Fruit fly (Drosophila melanogaster) whole organism, embryonic: Measurements from ENCODE around the gene Arv1.

Experiments
- Bgb ChIP-seq: fragments of 200-800 bp; sonication (Bioruptor generic); IDR thresholded peaks from 2 replicates; pipeline ENCODE4 v1.3.6; 2022; ENCODE audit warnings: missing biosample characterization, missing genetic modification characterization; ENCODE audit not compliant: partially characterized antibody
- BtbVII ChIP-seq: fragments of 200-800 bp; sonication (Bioruptor generic); optimal IDR thresholded peaks from 3 replicates; lab custom pipeline; 2017; ENCODE audit warnings: missing biosample characterization, mild to moderate bottlenecking, missing genetic modification characterization
- CG10654 ChIP-seq: fragments of 200-800 bp; sonication (Bioruptor generic); optimal IDR thresholded peaks from 2 replicates; lab custom pipeline; 2016; ENCODE audit warnings: missing biosample characterization, missing genetic modification characterization
- CG12071 ChIP-seq: fragments of 200-800 bp; sonication (Bioruptor generic); optimal IDR thresholded peaks from 3 replicates; lab custom pipeline; 2018; ENCODE audit warnings: missing biosample characterization, mild to moderate bottlenecking, missing genetic modification characterization
- CG13296 ChIP-seq: fragments of 200-800 bp; sonication (Bioruptor generic); optimal IDR thresholded peaks from 3 replicates; lab custom pipeline; 2018; ENCODE audit warnings: missing biosample characterization, mild to moderate bottlenecking, missing genetic modification characterization
- CG14441 ChIP-seq: fragments of 200-800 bp; sonication (Bioruptor generic); IDR thresholded peaks from 2 replicates; pipeline ENCODE4 v1.3.6; 2022; ENCODE audit warnings: missing biosample characterization, missing genetic modification characterization
- CG15011 ChIP-seq: fragments of 200-800 bp; sonication (Bioruptor generic); optimal IDR thresholded peaks from 3 replicates; lab custom pipeline; 2018; ENCODE audit warnings: missing biosample characterization, mild to moderate bottlenecking, missing genetic modification characterization
- CG17361 ChIP-seq: fragments of 200-800 bp; sonication (Bioruptor generic); IDR thresholded peaks from 3 replicates; pipeline ENCODE4 v1.3.6; 2022; ENCODE audit warnings: missing biosample characterization, missing genetic modification characterization
- CG17912 ChIP-seq: fragments of 200-800 bp; sonication (Bioruptor generic); optimal IDR thresholded peaks from 2 replicates; lab custom pipeline; 2018; ENCODE audit warnings: missing biosample characterization, mild to moderate bottlenecking, missing genetic modification characterization
- CG18262 ChIP-seq: fragments of 200-800 bp; optimal IDR thresholded peaks from 3 replicates; lab custom pipeline; 2019; ENCODE audit warnings: missing biosample characterization, mild to moderate bottlenecking, missing genetic modification characterization, moderate library complexity
- CG2129 ChIP-seq: fragments of 200-800 bp; sonication (Bioruptor generic); IDR thresholded peaks from 2 replicates; pipeline ENCODE4 v1.3.6; 2022; ENCODE audit warnings: missing biosample characterization, missing genetic modification characterization; ENCODE audit not compliant: partially characterized antibody
- CG2202 ChIP-seq: fragments of 200-800 bp; sonication (Bioruptor generic); optimal IDR thresholded peaks from 2 replicates; lab custom pipeline; 2018; ENCODE audit warnings: missing biosample characterization, mild to moderate bottlenecking, missing genetic modification characterization
- CG2712 ChIP-seq: fragments of 200-800 bp; optimal IDR thresholded peaks from 3 replicates; lab custom pipeline; 2019; ENCODE audit warnings: missing biosample characterization, mild to moderate bottlenecking, missing genetic modification characterization, moderate library complexity
- CG2889 ChIP-seq: fragments of 200-800 bp; sonication (Bioruptor generic); IDR thresholded peaks from 3 replicates; pipeline ENCODE4 v1.3.6; 2022; ENCODE audit warnings: missing biosample characterization, missing genetic modification characterization
- CG32772 ChIP-seq: fragments of 200-800 bp; sonication (Bioruptor generic); IDR thresholded peaks from 2 replicates; pipeline ENCODE4 v1.3.6; 2022; ENCODE audit warnings: missing biosample characterization, missing genetic modification characterization
- CG4617 ChIP-seq: fragments of 200-800 bp; sonication (Bioruptor generic); optimal IDR thresholded peaks from 3 replicates; lab custom pipeline; 2016; ENCODE audit warnings: missing biosample characterization, missing genetic modification characterization, borderline replicate concordance
- CG4707 ChIP-seq: fragments of 200-800 bp; sonication (Bioruptor generic); optimal IDR thresholded peaks from 2 replicates; lab custom pipeline; 2018; ENCODE audit warnings: missing biosample characterization, mild to moderate bottlenecking, missing genetic modification characterization, moderate library complexity
- CG7372 ChIP-seq: fragments of 200-800 bp; sonication (Bioruptor generic); IDR thresholded peaks from 2 replicates; pipeline ENCODE4 v1.3.6; 2022; ENCODE audit warnings: missing biosample characterization, missing genetic modification characterization
- CG7928 ChIP-seq: fragments of 200-800 bp; sonication (Bioruptor generic); optimal IDR thresholded peaks from 2 replicates; lab custom pipeline; 2017; ENCODE audit warnings: missing biosample characterization, mild to moderate bottlenecking, missing genetic modification characterization
- CG7963 ChIP-seq: fragments of 200-800 bp; sonication (Bioruptor generic); IDR thresholded peaks from 3 replicates; pipeline ENCODE4 v1.3.6; 2022; ENCODE audit warnings: missing biosample characterization, missing genetic modification characterization; ENCODE audit not compliant: partially characterized antibody
- CG8359 ChIP-seq: fragments of 200-800 bp; sonication (Bioruptor generic); optimal IDR thresholded peaks from 2 replicates; lab custom pipeline; 2017; ENCODE audit warnings: missing biosample characterization, mild to moderate bottlenecking, missing genetic modification characterization, borderline replicate concordance
- CG8388 ChIP-seq: fragments of 200-800 bp; sonication (Bioruptor generic); optimal IDR thresholded peaks from 2 replicates; lab custom pipeline; 2019; ENCODE audit warnings: missing biosample characterization, mild to moderate bottlenecking, missing genetic modification characterization, moderate library complexity
- CG9727 ChIP-seq: fragments of 200-800 bp; sonication (Bioruptor generic); optimal IDR thresholded peaks from 3 replicates; lab custom pipeline; 2017; ENCODE audit warnings: missing biosample characterization, mild to moderate bottlenecking, missing genetic modification characterization
- CrebB ChIP-seq: fragments of 200-800 bp; sonication (Bioruptor generic); optimal IDR thresholded peaks from 3 replicates; lab custom pipeline; 2018; ENCODE audit warnings: missing biosample characterization, mild to moderate bottlenecking, missing genetic modification characterization
- Dbx ChIP-seq: fragments of 200-800 bp; sonication (Bioruptor generic); IDR thresholded peaks from 3 replicates; pipeline ENCODE4 v1.3.6; 2022; ENCODE audit warnings: missing biosample characterization, missing genetic modification characterization
- Dref ChIP-seq: fragments of 200-800 bp; sonication (Bioruptor generic); IDR thresholded peaks from 2 replicates; pipeline ENCODE4 v1.3.6; 2022; ENCODE audit warnings: missing biosample characterization, missing genetic modification characterization
- Fer3 ChIP-seq: fragments of 200-800 bp; sonication (Bioruptor generic); optimal IDR thresholded peaks from 2 replicates; lab custom pipeline; 2018; ENCODE audit warnings: missing biosample characterization, mild to moderate bottlenecking, missing genetic modification characterization, moderate library complexity
- Gsc ChIP-seq: fragments of 200-800 bp; sonication (Bioruptor generic); IDR thresholded peaks from 2 replicates; pipeline ENCODE4 v1.3.6; 2022; ENCODE audit warnings: missing biosample characterization, missing genetic modification characterization
- Hr51 ChIP-seq, 2 experiments: fragments of 200-800 bp; sonication (Bioruptor generic); optimal IDR thresholded peaks; 2 replicates in 1 of 2; 3 replicates in 1 of 2; lab custom pipeline; 2016 to 2018; ENCODE audit warnings: missing biosample characterization in 2 of 2, missing genetic modification characterization in 2 of 2, mild to moderate bottlenecking in 1 of 2, moderate library complexity in 1 of 2
- Lim3 ChIP-seq: fragments of 200-800 bp; sonication (Bioruptor generic); IDR thresholded peaks from 2 replicates; pipeline ENCODE4 v1.3.6; 2022; ENCODE audit warnings: missing biosample characterization, missing genetic modification characterization
- Meics ChIP-seq: fragments of 200-800 bp; sonication (Bioruptor generic); optimal IDR thresholded peaks from 2 replicates; lab custom pipeline; 2017; ENCODE audit warnings: missing biosample characterization, mild to moderate bottlenecking, missing genetic modification characterization
- Scr ChIP-seq: fragments of 200-800 bp; sonication (Bioruptor generic); IDR thresholded peaks from 2 replicates; pipeline ENCODE4 v1.3.6; 2022; ENCODE audit warnings: missing biosample characterization, missing genetic modification characterization; ENCODE audit not compliant: partially characterized antibody
- Sox102F ChIP-seq: fragments of 200-800 bp; sonication (Bioruptor generic); optimal IDR thresholded peaks from 2 replicates; lab custom pipeline; 2018; ENCODE audit warnings: missing biosample characterization, mild to moderate bottlenecking, missing genetic modification characterization, moderate library complexity
- bcd ChIP-seq: fragments of 200-800 bp; sonication (Bioruptor generic); optimal IDR thresholded peaks from 2 replicates; lab custom pipeline; 2017; ENCODE audit warnings: missing biosample characterization, mild to moderate bottlenecking, missing genetic modification characterization
- crc ChIP-seq: fragments of 200-800 bp; sonication (Bioruptor generic); optimal IDR thresholded peaks from 2 replicates; lab custom pipeline; 2016; ENCODE audit warnings: missing biosample characterization, missing genetic modification characterization
- crol ChIP-seq: fragments of 200-800 bp; sonication (Bioruptor generic); IDR thresholded peaks from 2 replicates; pipeline ENCODE4 v1.3.6; 2022; ENCODE audit warnings: missing biosample characterization, missing genetic modification characterization
- gsb-n ChIP-seq: fragments of 200-800 bp; sonication (Bioruptor generic); optimal IDR thresholded peaks from 3 replicates; lab custom pipeline; 2018; ENCODE audit warnings: missing biosample characterization, mild to moderate bottlenecking, missing genetic modification characterization
- gt ChIP-seq: fragments of 200-800 bp; sonication (Bioruptor generic); IDR thresholded peaks from 2 replicates; pipeline ENCODE4 v1.3.6; 2022; ENCODE audit warnings: missing biosample characterization, missing genetic modification characterization
- jigr1 ChIP-seq: fragments of 200-800 bp; sonication (Bioruptor generic); IDR thresholded peaks from 3 replicates; pipeline ENCODE4 v1.3.6; 2022; ENCODE audit warnings: missing biosample characterization, missing genetic modification characterization
- luna ChIP-seq: fragments of 200-800 bp; sonication (Bioruptor generic); optimal IDR thresholded peaks from 2 replicates; lab custom pipeline; 2016; ENCODE audit warnings: missing biosample characterization, missing genetic modification characterization
- mld ChIP-seq: fragments of 200-800 bp; sonication (Bioruptor generic); IDR thresholded peaks from 3 replicates; pipeline ENCODE4 v1.3.6; 2022; ENCODE audit warnings: missing biosample characterization, missing genetic modification characterization; ENCODE audit not compliant: partially characterized antibody
- nerfin-1 ChIP-seq: fragments of 200-800 bp; sonication (Bioruptor generic); optimal IDR thresholded peaks from 3 replicates; lab custom pipeline; 2019; ENCODE audit warnings: missing biosample characterization, mild to moderate bottlenecking, missing genetic modification characterization, moderate library complexity
- p53 ChIP-seq: fragments of 200-800 bp; sonication (Bioruptor generic); optimal IDR thresholded peaks from 2 replicates; lab custom pipeline; 2016; ENCODE audit warnings: missing biosample characterization, missing genetic modification characterization
- pb ChIP-seq: fragments of 200-800 bp; sonication (Bioruptor generic); optimal IDR thresholded peaks from 3 replicates; lab custom pipeline; 2016; ENCODE audit warnings: missing biosample characterization, missing genetic modification characterization
- ro ChIP-seq: fragments of 200-800 bp; sonication (Bioruptor generic); IDR thresholded peaks from 2 replicates; pipeline ENCODE4 v1.3.6; 2022; ENCODE audit warnings: missing biosample characterization, missing genetic modification characterization
- slp2 ChIP-seq: fragments of 200-800 bp; sonication (Bioruptor generic); optimal IDR thresholded peaks from 2 replicates; lab custom pipeline; 2016; ENCODE audit warnings: missing biosample characterization, missing genetic modification characterization
- sob ChIP-seq: fragments of 200-800 bp; sonication (Bioruptor generic); IDR thresholded peaks from 2 replicates; pipeline ENCODE4 v1.3.6; 2022; ENCODE audit warnings: missing biosample characterization, missing genetic modification characterization
- sr ChIP-seq: fragments of 200-800 bp; sonication (Bioruptor generic); IDR thresholded peaks from 3 replicates; pipeline ENCODE4 v1.3.6; 2022; ENCODE audit warnings: missing biosample characterization, missing genetic modification characterization
- tio ChIP-seq: fragments of 200-800 bp; sonication (Bioruptor generic); optimal IDR thresholded peaks from 2 replicates; lab custom pipeline; 2017; ENCODE audit warnings: missing biosample characterization, missing genetic modification characterization, inconsistent platforms
- trem ChIP-seq: fragments of 200-800 bp; optimal IDR thresholded peaks from 3 replicates; lab custom pipeline; 2019; ENCODE audit warnings: missing biosample characterization, mild to moderate bottlenecking, missing genetic modification characterization, moderate library complexity
- twi ChIP-seq: fragments of 200-800 bp; optimal IDR thresholded peaks from 2 replicates; lab custom pipeline; 2019; ENCODE audit warnings: missing biosample characterization, mild to moderate bottlenecking, missing genetic modification characterization, moderate library complexity

Gene Arv1

dm6 chr3L:21483837-21484236 lies 45.3 kb downstream of the Arv1 start (continued):
- no peak for TF ChIP-seq pb (GFP tag; lab: Kevin White, UChicago)
- TF ChIP-seq CG8359 (GFP tag; lab: Kevin White, UChicago): no peak
- no peak for TF ChIP-seq sr
- no peak for TF ChIP-seq CG8388 (GFP tag; lab: Kevin White, UChicago)
- no peak for TF ChIP-seq nerfin-1 (tag; lab: Kevin White, UChicago)
- peak in 1 of 2 experiments; percentile 25 for TF ChIP-seq Hr51 (GFP tag; optimal IDR thresholded peaks at IDR 0.05; lab: Kevin White, UChicago)
- no peak for TF ChIP-seq slp2
- TF ChIP-seq CG17912: peak; percentile 54
- no peak for TF ChIP-seq CG2202 (tag; lab: Kevin White, UChicago)
- TF ChIP-seq CG7928 (GFP tag; lab: Kevin White, UChicago): no peak
- no peak for TF ChIP-seq Meics (GFP tag; lab: Kevin White, UChicago)
- TF ChIP-seq gsb-n (tag; lab: Kevin White, UChicago): no peak
- no peak for TF ChIP-seq twi (tag; lab: Kevin White, UChicago)
- TF ChIP-seq Gsc: no peak
- peak; percentile 40; the same call in 1 of the 3 replicates for TF ChIP-seq CG17361 (GFP tag; lab: Robert Waterston, UW)
- no peak for TF ChIP-seq sob (GFP tag; lab: Robert Waterston, UW)
- no peak for TF ChIP-seq CG2129 (GFP tag; lab: Robert Waterston, UW)
- TF ChIP-seq bcd (GFP tag; lab: Kevin White, UChicago): no peak
- no peak for TF ChIP-seq Sox102F (GFP tag; lab: Kevin White, UChicago)
- TF ChIP-seq gt: no peak
- TF ChIP-seq trem: peak; percentile 95
- TF ChIP-seq CG2889 (GFP tag; lab: Robert Waterston, UW): no peak
- TF ChIP-seq Scr (GFP tag; lab: Robert Waterston, UW): 0 out of 2 replicates have a peak, but pooled peaks have one; percentile 22
- no peak for TF ChIP-seq BtbVII (GFP tag; lab: Kevin White, UChicago)
- TF ChIP-seq CG14441 (GFP tag; lab: Robert Waterston, UW): no peak
- TF ChIP-seq CG12071 (GFP tag; lab: Kevin White, UChicago): no peak
- no peak for TF ChIP-seq CrebB (tag; lab: Kevin White, UChicago)
- TF ChIP-seq Fer3 (tag; lab: Kevin White, UChicago): no peak
- TF ChIP-seq crol (GFP tag; lab: Robert Waterston, UW): no peak
- no peak for TF ChIP-seq CG18262 (tag; lab: Kevin White, UChicago)
- TF ChIP-seq Bgb: peak; percentile 52; the same call in 1 of the 2 replicates
- no peak for TF ChIP-seq CG13296 (GFP tag; lab: Kevin White, UChicago)
- no peak for TF ChIP-seq CG7372 (GFP tag; lab: Robert Waterston, UW)
- TF ChIP-seq CG9727 (GFP tag; lab: Kevin White, UChicago): no peak
- no peak for TF ChIP-seq jigr1 (GFP tag; lab: Robert Waterston, UW)
- TF ChIP-seq CG15011 (GFP tag; lab: Kevin White, UChicago): no peak
- peak; percentile 47 for TF ChIP-seq CG2712 (tag; lab: Kevin White, UChicago)
- no peak for TF ChIP-seq Dref (GFP tag; lab: Robert Waterston, UW)
- TF ChIP-seq CG4617 (GFP tag; lab: Kevin White, UChicago): no peak
- no peak for TF ChIP-seq CG32772 (GFP tag; lab: Robert Waterston, UW)
- no peak for TF ChIP-seq tio (GFP tag; lab: Kevin White, UChicago)
- peak; percentile 13 for TF ChIP-seq CG10654
- TF ChIP-seq mld: no peak
- TF ChIP-seq CG7963 (GFP tag; lab: Robert Waterston, UW): no peak
- TF ChIP-seq luna (GFP tag; lab: Kevin White, UChicago): no peak
- no peak for TF ChIP-seq ro
- TF ChIP-seq Lim3 (GFP tag; lab: Robert Waterston, UW): no peak
- TF ChIP-seq crc: no peak
- no peak for TF ChIP-seq CG4707 (GFP tag; lab: Kevin White, UChicago)
- TF ChIP-seq Dbx (GFP tag; lab: Robert Waterston, UW): no peak; the same call in 2 of the 3 replicates
- TF ChIP-seq p53 (GFP tag; lab: Kevin White, UChicago): no peak
